Fruit fly (Drosophila melanogaster): ENCODE results near the gene emei.
A peak's percentile ranks its signal among the peaks of the same experiment; 100 is the strongest.

emei gene

dm6 chr3L:11061200-11061599 lies 48.3 kb upstream of the emei start, which contains the start of the genes CG6321 and Blos2 (continued):
- TF ChIP-seq BtbVII (GFP tag; optimal IDR thresholded peaks at IDR 0.05), result peak; percentile 71
- TF ChIP-seq btn (GFP tag; optimal IDR thresholded peaks at IDR 0.05), result no peak
- peak; percentile 91 for TF ChIP-seq Xrp1 (GFP tag; IDR thresholded peaks at IDR 0.05)
- TF ChIP-seq CG12391 (tag; optimal IDR thresholded peaks at IDR 0.05), result peak; percentile 88
- no peak for TF ChIP-seq knrl (GFP tag; IDR thresholded peaks at IDR 0.05; ENCODE audit: partially characterized antibody)
- TF ChIP-seq CG11723 (GFP tag; optimal IDR thresholded peaks at IDR 0.05), result peak; percentile 39
- TF ChIP-seq CG1233 (GFP tag; optimal IDR thresholded peaks at IDR 0.05), result peak; percentile 64
- peak; percentile 48 for TF ChIP-seq B-H2 (GFP tag; optimal IDR thresholded peaks at IDR 0.05)
- no peak for TF ChIP-seq pros (GFP tag; optimal IDR thresholded peaks at IDR 0.05)
- TF ChIP-seq chif (GFP tag; optimal IDR thresholded peaks at IDR 0.05), result peak in 1 of 2 experiments; percentile 67
- peak; percentile 66 for TF ChIP-seq Deaf1 (tag; optimal IDR thresholded peaks at IDR 0.05)
- TF ChIP-seq Hr39 (optimal IDR thresholded peaks at IDR 0.05), result no peak
- TF ChIP-seq Stat92E (GFP tag; optimal IDR thresholded peaks at IDR 0.05), result no peak
- peak; percentile 76 for TF ChIP-seq CG15696 (tag; optimal IDR thresholded peaks at IDR 0.05)
- TF ChIP-seq yki (optimal IDR thresholded peaks at IDR 0.05), result no peak
- peak; percentile 89 for TF ChIP-seq CG2712 (tag; optimal IDR thresholded peaks at IDR 0.05)
- peak; percentile 64 for TF ChIP-seq fd3F (GFP tag; optimal IDR thresholded peaks at IDR 0.05)
- no peak for TF ChIP-seq TFAM (GFP tag; optimal IDR thresholded peaks at IDR 0.05)
- peak; percentile 14 for TF ChIP-seq Sry-β (GFP tag; optimal IDR thresholded peaks at IDR 0.05)
- TF ChIP-seq mld (GFP tag; IDR thresholded peaks at IDR 0.05; ENCODE audit: partially characterized antibody), result no peak
- peak; percentile 76 for TF ChIP-seq fd96Cb (tag; optimal IDR thresholded peaks at IDR 0.05)
- TF ChIP-seq CG33213 (GFP tag; optimal IDR thresholded peaks at IDR 0.05), result peak; percentile 46
- peak; percentile 63; the same call in 2 of the 3 replicates for TF ChIP-seq Dbx (GFP tag; IDR thresholded peaks at IDR 0.05)
- TF ChIP-seq CG6689 (GFP tag; IDR thresholded peaks at IDR 0.05), result peak; percentile 72
- TF ChIP-seq NC2α (GFP tag; optimal IDR thresholded peaks at IDR 0.05), result no peak
- no peak for TF ChIP-seq pita (GFP tag; optimal IDR thresholded peaks at IDR 0.05)
- TF ChIP-seq CG9727 (GFP tag; optimal IDR thresholded peaks at IDR 0.05), result peak; percentile 64
- TF ChIP-seq ase (GFP tag; IDR thresholded peaks at IDR 0.05), result peak; percentile 39; the same call in 1 of the 3 replicates
- peak; percentile 54 for TF ChIP-seq sisA (GFP tag; IDR thresholded peaks at IDR 0.05)
- TF ChIP-seq lmd (GFP tag; IDR thresholded peaks at IDR 0.05), result peak; percentile 68
- peak; percentile 36 for TF ChIP-seq CG2875 (GFP tag; optimal IDR thresholded peaks at IDR 0.05)
- TF ChIP-seq CG9797 (GFP tag; optimal IDR thresholded peaks at IDR 0.05), result no peak
- no peak for TF ChIP-seq Gsc (GFP tag; IDR thresholded peaks at IDR 0.05)
- peak; percentile 30 for TF ChIP-seq slp2 (GFP tag; optimal IDR thresholded peaks at IDR 0.05)
- TF ChIP-seq CG13894 (tag; optimal IDR thresholded peaks at IDR 0.05), result no peak
- TF ChIP-seq gt (GFP tag; IDR thresholded peaks at IDR 0.05), result no peak
- no peak for TF ChIP-seq bowl (GFP tag; IDR thresholded peaks at IDR 0.05)
- 0 out of 2 replicates have a peak, but pooled peaks have one; percentile 20 for TF ChIP-seq peb (GFP tag; IDR thresholded peaks at IDR 0.05)
- TF ChIP-seq pum (GFP tag; optimal IDR thresholded peaks at IDR 0.05), result peak; percentile 42
- no peak for TF ChIP-seq CG6791 (GFP tag; IDR thresholded peaks at IDR 0.05; ENCODE audit: partially characterized antibody)
- TF ChIP-seq Lhr (GFP tag; optimal IDR thresholded peaks at IDR 0.05), result peak; percentile 22
- no peak for TF ChIP-seq CG4360 (GFP tag; IDR thresholded peaks at IDR 0.05)
- TF ChIP-seq CrebB (tag; optimal IDR thresholded peaks at IDR 0.05), result peak; percentile 74
- TF ChIP-seq CG3847 (GFP tag; IDR thresholded peaks at IDR 0.05), result peak; percentile 53; the same call in 1 of the 2 replicates
- TF ChIP-seq az2 (GFP tag; optimal IDR thresholded peaks at IDR 0.05), result peak; percentile 66
- 0 out of 2 replicates have a peak, but pooled peaks have one; percentile 6 for TF ChIP-seq CG1024 (GFP tag; IDR thresholded peaks at IDR 0.05)
- TF ChIP-seq esg (GFP tag; conservative IDR thresholded peaks at IDR 0.05), result peak; percentile 30; the same call in 1 of the 2 replicates
- peak; percentile 76 for TF ChIP-seq sob (GFP tag; IDR thresholded peaks at IDR 0.05)
- TF ChIP-seq Hey (tag; optimal IDR thresholded peaks at IDR 0.05), result no peak
- peak; percentile 86 for TF ChIP-seq lab (GFP tag; optimal IDR thresholded peaks at IDR 0.05)
- TF ChIP-seq chn (GFP tag; optimal IDR thresholded peaks at IDR 0.05), result peak; percentile 42
